Worm (Caenorhabditis elegans): ENCODE measurements around the gene C06A1.7.
A peak's percentile ranks its signal among the peaks of the same experiment; 100 is the strongest.

Gene C06A1.7

DNA sequence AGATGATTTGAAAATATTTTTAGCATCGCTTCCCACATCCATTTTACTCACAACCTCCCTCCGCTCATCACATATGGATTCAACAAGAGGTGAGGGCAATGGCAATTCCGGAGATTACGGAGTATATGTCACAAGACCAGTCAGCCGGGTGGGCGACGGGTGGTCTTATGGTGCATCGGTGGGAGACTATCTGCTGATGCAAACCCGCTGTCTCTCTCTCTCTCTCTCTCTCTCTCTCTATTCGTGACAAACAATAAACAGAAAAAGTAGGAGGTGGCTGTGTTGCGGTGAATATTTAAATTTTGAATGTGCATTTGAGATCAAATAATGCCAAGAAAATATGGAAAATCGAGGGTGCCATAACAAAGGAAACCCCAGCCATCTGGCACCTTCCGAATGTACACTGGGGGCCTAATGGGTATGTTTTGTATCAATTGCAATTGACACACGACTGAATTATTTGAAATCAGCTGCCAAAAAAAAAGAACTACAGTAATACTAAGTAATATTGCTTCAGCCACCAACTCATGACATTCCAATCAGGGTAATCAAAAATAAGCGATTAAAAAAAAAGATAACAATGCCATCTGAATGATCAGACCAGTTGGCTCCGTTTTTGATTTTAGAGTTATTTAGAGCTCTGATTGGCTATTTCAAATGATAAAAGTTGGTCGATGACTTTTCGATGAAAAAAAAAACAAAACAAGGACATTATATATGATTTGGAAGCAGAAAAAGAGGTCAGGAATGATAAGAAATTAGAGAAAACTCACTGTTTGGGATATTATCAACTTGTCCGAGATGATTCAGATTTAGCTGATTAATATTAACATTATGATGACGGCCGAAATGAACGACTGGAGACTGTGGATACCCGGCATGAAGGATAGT lies 16.6 kb upstream of the C06A1.7 start:
- no peak for TF ChIP-seq eyg-1 (tag; optimal IDR thresholded peaks at IDR 0.05)
- TF ChIP-seq ceh-31 (tag; optimal IDR thresholded peaks at IDR 0.05) = peak; percentile 10
- TF ChIP-seq elt-2 (tag; optimal IDR thresholded peaks at IDR 0.05) = peak; percentile 39
- TF ChIP-seq hlh-30 (tag; optimal IDR thresholded peaks at IDR 0.05; ENCODE audit: insufficient read depth) = peak; percentile 92
- TF ChIP-seq unc-42 (tag; optimal IDR thresholded peaks at IDR 0.05) = no peak

DNA sequence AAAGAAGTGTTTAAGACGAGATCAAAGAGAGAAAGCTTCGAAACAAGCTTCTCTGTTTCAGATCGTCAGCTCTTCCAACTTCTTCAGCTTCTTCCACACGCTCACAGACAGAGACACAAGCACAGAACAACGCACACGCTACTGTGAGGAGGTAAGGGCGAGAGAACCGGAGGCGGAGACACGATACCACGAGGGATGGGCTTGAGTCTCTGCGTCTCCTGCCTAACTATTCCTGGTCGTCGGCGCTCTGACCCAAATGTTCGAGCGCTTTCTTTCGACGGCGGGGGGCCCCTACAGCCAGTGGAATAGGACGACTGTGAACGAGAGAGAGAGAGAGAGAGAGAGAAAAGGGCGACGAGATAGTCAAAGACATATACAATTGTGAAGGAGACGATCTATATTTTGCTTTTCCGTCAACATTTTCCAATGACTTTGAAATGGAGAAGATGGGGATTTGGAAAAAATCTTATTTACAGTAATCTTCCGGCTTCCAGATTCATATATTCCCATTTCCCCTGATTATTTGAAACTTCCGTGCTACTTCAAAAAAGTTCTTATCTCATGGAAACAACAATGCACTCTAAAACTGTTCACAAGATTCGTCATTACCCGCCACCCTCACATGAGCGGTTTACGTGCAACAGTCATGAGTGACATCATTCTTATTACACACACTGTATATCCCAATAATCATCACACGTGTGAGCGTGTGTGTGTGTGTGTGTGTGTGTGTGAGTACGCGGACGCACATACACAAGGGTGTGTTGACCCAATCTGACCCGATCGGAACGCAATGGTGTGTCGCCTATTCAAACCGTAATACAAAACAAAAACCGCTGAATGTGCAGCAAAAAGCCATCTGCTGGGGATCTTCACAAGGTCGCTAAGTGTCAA lies 15.7 kb upstream of the C06A1.7 start:
- TF ChIP-seq nhr-232 (tag; optimal IDR thresholded peaks at IDR 0.05) = no peak
- TF ChIP-seq ztf-16 (tag; optimal IDR thresholded peaks at IDR 0.05) = peak; percentile 5
- TF ChIP-seq Y22D7AL.16 (tag; optimal IDR thresholded peaks at IDR 0.05) = no peak
- TF ChIP-seq elt-2 (tag; optimal IDR thresholded peaks at IDR 0.05) = no peak
- TF ChIP-seq npax-4 (tag; optimal IDR thresholded peaks at IDR 0.05) = no peak
- peak; percentile 31 for TF ChIP-seq F13H6.1 (tag; optimal IDR thresholded peaks at IDR 0.05)
- TF ChIP-seq ceh-22 (tag; optimal IDR thresholded peaks at IDR 0.05) = no peak
- peak; percentile 61 for TF ChIP-seq ceh-14 (tag; optimal IDR thresholded peaks at IDR 0.05)
- peak; percentile 28 for TF ChIP-seq unc-55 (GFP tag; optimal IDR thresholded peaks at IDR 0.05)
- no peak for TF ChIP-seq K02D7.2 (tag; optimal IDR thresholded peaks at IDR 0.05)
- no peak for TF ChIP-seq pat-9 (tag; optimal IDR thresholded peaks at IDR 0.05)
- TF ChIP-seq C08G9.2 (tag; optimal IDR thresholded peaks at IDR 0.05) = peak; percentile 6
- TF ChIP-seq ama-1 (optimal IDR thresholded peaks at IDR 0.05) = peak; percentile 88
- TF ChIP-seq ceh-19 (GFP tag; optimal IDR thresholded peaks at IDR 0.05) = no peak
- TF ChIP-seq mec-3 (tag; optimal IDR thresholded peaks at IDR 0.05; ENCODE audit: borderline replicate concordance) = peak; percentile 53
- no peak for TF ChIP-seq hlh-8 (tag; optimal IDR thresholded peaks at IDR 0.05)
- TF ChIP-seq tbx-7 (tag; optimal IDR thresholded peaks at IDR 0.05) = no peak
- no peak for TF ChIP-seq hlh-15 (tag; optimal IDR thresholded peaks at IDR 0.05)
- TF ChIP-seq ref-2 (tag; optimal IDR thresholded peaks at IDR 0.05) = peak; percentile 90
- TF ChIP-seq ceh-24 (tag; optimal IDR thresholded peaks at IDR 0.05) = no peak
- peak; percentile 25 for TF ChIP-seq syd-9 (tag; optimal IDR thresholded peaks at IDR 0.05)
- TF ChIP-seq fkh-6 (tag; optimal IDR thresholded peaks at IDR 0.05) = no peak
- no peak for TF ChIP-seq unc-86 (tag; optimal IDR thresholded peaks at IDR 0.05)
- peak; percentile 38; the same call in 1 of the 2 replicates for TF ChIP-seq unc-3 (GFP tag; conservative IDR thresholded peaks at IDR 0.05)
- no peak for TF ChIP-seq unc-3 (tag; optimal IDR thresholded peaks at IDR 0.05)
- TF ChIP-seq C38D4.7 (GFP tag; optimal IDR thresholded peaks at IDR 0.05) = no peak
- peak; percentile 15 for TF ChIP-seq K09A11.1 (tag; optimal IDR thresholded peaks at IDR 0.05; ENCODE audit: insufficient read depth)
- no peak for TF ChIP-seq che-1 (tag; optimal IDR thresholded peaks at IDR 0.05)
- no peak for TF ChIP-seq eyg-1 (tag; optimal IDR thresholded peaks at IDR 0.05)
- no peak for TF ChIP-seq fkh-10 (GFP tag; optimal IDR thresholded peaks at IDR 0.05)
- peak; percentile 42 for TF ChIP-seq pha-2 (tag; optimal IDR thresholded peaks at IDR 0.05)
- TF ChIP-seq ets-4 (tag; optimal IDR thresholded peaks at IDR 0.05) = peak; percentile 76
- TF ChIP-seq elt-4 (tag; optimal IDR thresholded peaks at IDR 0.05) = no peak
- no peak for TF ChIP-seq ahr-1 (tag; optimal IDR thresholded peaks at IDR 0.05)
- no peak for TF ChIP-seq ceh-9 (tag; optimal IDR thresholded peaks at IDR 0.05)
- TF ChIP-seq nfya-1 (tag; optimal IDR thresholded peaks at IDR 0.05) = peak; percentile 94
- TF ChIP-seq hlh-13 (GFP tag; optimal IDR thresholded peaks at IDR 0.05) = no peak
- TF ChIP-seq ttx-3 (tag; optimal IDR thresholded peaks at IDR 0.05) = no peak
- TF ChIP-seq hlh-6 (tag; optimal IDR thresholded peaks at IDR 0.05) = no peak
- no peak for TF ChIP-seq ceh-48 (tag; optimal IDR thresholded peaks at IDR 0.05)
- TF ChIP-seq unc-42 (tag; optimal IDR thresholded peaks at IDR 0.05) = peak; percentile 70
- peak; percentile 67 for TF ChIP-seq rnt-1 (tag; optimal IDR thresholded peaks at IDR 0.05)
- peak; percentile 92 for TF ChIP-seq ceh-34 (tag; optimal IDR thresholded peaks at IDR 0.05)
- TF ChIP-seq dmd-4 (tag; optimal IDR thresholded peaks at IDR 0.05; ENCODE audit: borderline replicate concordance) = no peak
- TF ChIP-seq ceh-6 (GFP tag; optimal IDR thresholded peaks at IDR 0.05) = no peak

All from whole organism, late embryonic.